Fruit fly (Drosophila melanogaster) whole organism, prepupa: ENCODE results near the gene CG17242.

Experiments used
- Blimp-1 ChIP-seq: fragments of 200-800 bp; sonication (Bioruptor generic); optimal IDR thresholded peaks from 3 replicates; lab custom pipeline; 2017; ENCODE audit warnings: missing biosample characterization, missing genetic modification characterization, mild to moderate bottlenecking, moderate library complexity, missing genetic modification reagents
- CG10631 ChIP-seq: fragments of 200-800 bp; sonication (Bioruptor generic); optimal IDR thresholded peaks from 2 replicates; lab custom pipeline; 2016; ENCODE audit warnings: missing biosample characterization, missing genetic modification characterization
- CG10669 ChIP-seq: fragments of 200-800 bp; sonication (Bioruptor generic); optimal IDR thresholded peaks from 3 replicates; lab custom pipeline; 2018; ENCODE audit warnings: missing biosample characterization, mild to moderate bottlenecking, missing genetic modification characterization, moderate library complexity
- CG11294 ChIP-seq: fragments of 200-800 bp; sonication (Bioruptor generic); IDR thresholded peaks from 2 replicates; pipeline ENCODE4 v1.3.6; 2022; ENCODE audit warnings: missing biosample characterization, missing genetic modification characterization
- CG11762 ChIP-seq: fragments of 200-800 bp; sonication (Bioruptor generic); optimal IDR thresholded peaks from 3 replicates; lab custom pipeline; 2016; ENCODE audit warnings: missing biosample characterization, missing genetic modification characterization; ENCODE audit not compliant: insufficient read depth
- CG11902 ChIP-seq: fragments of 200-800 bp; sonication (Bioruptor generic); optimal IDR thresholded peaks from 3 replicates; lab custom pipeline; 2016; ENCODE audit warnings: missing biosample characterization, missing genetic modification characterization
- CG15336 ChIP-seq: fragments of 200-800 bp; sonication (Bioruptor generic); IDR thresholded peaks from 2 replicates; pipeline ENCODE4 v1.3.6; 2022; ENCODE audit warnings: missing biosample characterization, missing genetic modification characterization
- CG1621 ChIP-seq: fragments of 200-800 bp; sonication (Bioruptor generic); optimal IDR thresholded peaks from 3 replicates; lab custom pipeline; 2018; ENCODE audit warnings: missing biosample characterization, mild to moderate bottlenecking, missing genetic modification characterization
- CG16779 ChIP-seq: fragments of 200-800 bp; sonication (Bioruptor generic); optimal IDR thresholded peaks from 3 replicates; lab custom pipeline; 2017; ENCODE audit warnings: missing biosample characterization, mild to moderate bottlenecking, missing genetic modification characterization
- CG3032 ChIP-seq: fragments of 200-800 bp; optimal IDR thresholded peaks from 2 replicates; lab custom pipeline; 2019; ENCODE audit warnings: missing biosample characterization, mild to moderate bottlenecking, missing genetic modification characterization, moderate library complexity
- CG31627 ChIP-seq: fragments of 200-800 bp; sonication (Bioruptor generic); optimal IDR thresholded peaks from 3 replicates; lab custom pipeline; 2016; ENCODE audit warnings: missing biosample characterization, missing genetic modification characterization
- CG34406 ChIP-seq: fragments of 200-800 bp; sonication (Bioruptor generic); optimal IDR thresholded peaks from 3 replicates; lab custom pipeline; 2016; ENCODE audit warnings: missing biosample characterization, missing genetic modification characterization
- CG3919 ChIP-seq: fragments of 200-800 bp; sonication (Bioruptor generic); optimal IDR thresholded peaks from 3 replicates; lab custom pipeline; 2016; ENCODE audit warnings: missing biosample characterization, missing genetic modification characterization
- CG6163 ChIP-seq: fragments of 200-800 bp; sonication (Bioruptor generic); IDR thresholded peaks from 3 replicates; pipeline ENCODE4 v1.3.6; 2022; ENCODE audit warnings: missing biosample characterization, missing genetic modification characterization
- CG6276 ChIP-seq: fragments of 200-800 bp; sonication (Bioruptor generic); optimal IDR thresholded peaks from 2 replicates; lab custom pipeline; 2017; ENCODE audit warnings: missing biosample characterization, mild to moderate bottlenecking, missing genetic modification characterization
- CG6792 ChIP-seq: fragments of 200-800 bp; sonication (Bioruptor generic); optimal IDR thresholded peaks from 3 replicates; lab custom pipeline; 2016; ENCODE audit warnings: missing biosample characterization, missing genetic modification characterization
- CG6854 ChIP-seq: fragments of 200-800 bp; sonication (Bioruptor generic); optimal IDR thresholded peaks from 2 replicates; lab custom pipeline; 2017; ENCODE audit warnings: missing biosample characterization, mild to moderate bottlenecking, missing genetic modification characterization
- CG7368 ChIP-seq: fragments of 200-800 bp; sonication (Bioruptor generic); optimal IDR thresholded peaks from 3 replicates; lab custom pipeline; 2016; ENCODE audit warnings: missing biosample characterization, missing genetic modification characterization
- CG8119 ChIP-seq: fragments of 200-800 bp; sonication (Bioruptor generic); IDR thresholded peaks from 3 replicates; pipeline ENCODE4 v1.3.6; 2022; ENCODE audit warnings: missing biosample characterization, missing genetic modification characterization
- CG8319 ChIP-seq: fragments of 200-800 bp; sonication (Bioruptor generic); optimal IDR thresholded peaks from 3 replicates; lab custom pipeline; 2016; ENCODE audit warnings: missing biosample characterization, missing genetic modification characterization
- CG8632 ChIP-seq: fragments of 200-800 bp; sonication (Bioruptor generic); optimal IDR thresholded peaks from 3 replicates; lab custom pipeline; 2016; ENCODE audit warnings: missing biosample characterization, missing genetic modification characterization
- CG9139 ChIP-seq: fragments of 200-800 bp; sonication (Bioruptor generic); optimal IDR thresholded peaks from 3 replicates; lab custom pipeline; 2017; ENCODE audit warnings: missing biosample characterization, mild to moderate bottlenecking, missing genetic modification characterization
- Eip75B ChIP-seq: fragments of 200-800 bp; sonication (Bioruptor generic); optimal IDR thresholded peaks from 3 replicates; lab custom pipeline; 2016; ENCODE audit warnings: missing biosample characterization, missing genetic modification characterization
- Eip93F ChIP-seq: fragments of 200-800 bp; sonication (Bioruptor generic); optimal IDR thresholded peaks from 2 replicates; lab custom pipeline; 2016; ENCODE audit warnings: missing biosample characterization, mild to moderate bottlenecking, missing genetic modification characterization
- Ets96B ChIP-seq: fragments of 200-800 bp; optimal IDR thresholded peaks from 2 replicates; lab custom pipeline; 2019; ENCODE audit warnings: missing biosample characterization, mild to moderate bottlenecking, missing genetic modification characterization, moderate library complexity
- Gug ChIP-seq: fragments of 200-800 bp; sonication (Bioruptor generic); IDR thresholded peaks from 2 replicates; pipeline ENCODE4 v1.3.6; 2022; ENCODE audit warnings: missing biosample characterization, missing genetic modification characterization
- Hr38 ChIP-seq: sonication (Bioruptor generic); optimal IDR thresholded peaks from 2 replicates; lab custom pipeline; 2016; ENCODE audit warnings: missing biosample characterization, missing genetic modification characterization
- Hr39 ChIP-seq: fragments of 200-800 bp; sonication (Bioruptor generic); optimal IDR thresholded peaks from 2 replicates; lab custom pipeline; 2016; ENCODE audit warnings: missing biosample characterization, missing genetic modification characterization
- Hr4 ChIP-seq: fragments of 200-800 bp; sonication (Bioruptor generic); optimal IDR thresholded peaks from 3 replicates; lab custom pipeline; 2016; ENCODE audit warnings: missing biosample characterization, missing genetic modification characterization
- Met ChIP-seq: fragments of 200-800 bp; sonication (Bioruptor generic); optimal IDR thresholded peaks from 3 replicates; lab custom pipeline; 2016; ENCODE audit warnings: missing biosample characterization, missing genetic modification characterization
- OdsH ChIP-seq: fragments of 200-800 bp; sonication (Bioruptor generic); optimal IDR thresholded peaks from 3 replicates; lab custom pipeline; 2016; ENCODE audit warnings: missing biosample characterization, missing genetic modification characterization
- Smox ChIP-seq: fragments of 200-800 bp; sonication (Bioruptor generic); optimal IDR thresholded peaks from 3 replicates; lab custom pipeline; 2016; ENCODE audit warnings: missing biosample characterization, missing genetic modification characterization
- Sox14 ChIP-seq: fragments of 200-800 bp; sonication (Bioruptor generic); optimal IDR thresholded peaks from 3 replicates; lab custom pipeline; 2016; ENCODE audit warnings: missing biosample characterization, missing genetic modification characterization
- Sox15 ChIP-seq: fragments of 200-800 bp; sonication (Bioruptor generic); optimal IDR thresholded peaks from 3 replicates; lab custom pipeline; 2016; ENCODE audit warnings: missing biosample characterization, missing genetic modification characterization
- achi ChIP-seq: fragments of 200-800 bp; sonication (Bioruptor generic); optimal IDR thresholded peaks from 3 replicates; lab custom pipeline; 2016; ENCODE audit warnings: missing biosample characterization, missing genetic modification characterization
- acj6 ChIP-seq: fragments of 200-800 bp; sonication (Bioruptor generic); optimal IDR thresholded peaks from 3 replicates; lab custom pipeline; 2016; ENCODE audit warnings: missing biosample characterization, missing genetic modification characterization
- cyc ChIP-seq: fragments of 200-800 bp; sonication (Bioruptor generic); optimal IDR thresholded peaks from 3 replicates; lab custom pipeline; 2016; ENCODE audit warnings: missing biosample characterization, missing genetic modification characterization
- dsx ChIP-seq: fragments of 200-800 bp; optimal IDR thresholded peaks from 3 replicates; lab custom pipeline; 2019; ENCODE audit warnings: missing biosample characterization, mild to moderate bottlenecking, missing genetic modification characterization, moderate library complexity; ENCODE audit not compliant: poor library complexity, severe bottlenecking
- eg ChIP-seq: fragments of 200-800 bp; sonication (Bioruptor generic); IDR thresholded peaks from 3 replicates; pipeline ENCODE4 v1.3.6; 2022; ENCODE audit warnings: missing biosample characterization, missing genetic modification characterization
- esn ChIP-seq: fragments of 200-800 bp; sonication (Bioruptor generic); optimal IDR thresholded peaks from 2 replicates; lab custom pipeline; 2016; ENCODE audit warnings: missing biosample characterization, mild to moderate bottlenecking, missing genetic modification characterization, moderate library complexity
- fd59A ChIP-seq: fragments of 200-800 bp; sonication (Bioruptor generic); optimal IDR thresholded peaks from 2 replicates; lab custom pipeline; 2017; ENCODE audit warnings: missing biosample characterization, mild to moderate bottlenecking, missing genetic modification characterization, missing genetic modification reagents
- fd85E ChIP-seq: fragments of 200-800 bp; sonication (Bioruptor generic); optimal IDR thresholded peaks from 3 replicates; lab custom pipeline; 2016; ENCODE audit warnings: missing biosample characterization, missing genetic modification characterization
- fkh ChIP-seq: fragments of 200-800 bp; sonication (Bioruptor generic); optimal IDR thresholded peaks from 3 replicates; lab custom pipeline; 2017; ENCODE audit warnings: missing biosample characterization, mild to moderate bottlenecking, missing genetic modification characterization, moderate library complexity
- lz ChIP-seq: fragments of 200-800 bp; sonication (Bioruptor generic); optimal IDR thresholded peaks from 3 replicates; lab custom pipeline; 2016; ENCODE audit warnings: missing biosample characterization, missing genetic modification characterization
- net ChIP-seq: fragments of 200-800 bp; sonication (Bioruptor generic); optimal IDR thresholded peaks from 3 replicates; lab custom pipeline; 2016; ENCODE audit warnings: missing biosample characterization, missing genetic modification characterization
- salr ChIP-seq, 2 experiments: fragments of 200-800 bp; sonication (Bioruptor generic); optimal IDR thresholded peaks; 3 replicates each; lab custom pipeline; 2016 to 2018; ENCODE audit warnings: missing biosample characterization in 2 of 2, missing genetic modification characterization in 2 of 2, mild to moderate bottlenecking in 1 of 2
- spab ChIP-seq: fragments of 200-800 bp; sonication (Bioruptor generic); optimal IDR thresholded peaks from 2 replicates; lab custom pipeline; 2017; ENCODE audit warnings: missing biosample characterization, mild to moderate bottlenecking, missing genetic modification characterization, missing genetic modification reagents
- ss ChIP-seq, 2 experiments: fragments of 200-800 bp; sonication (Bioruptor generic); optimal IDR thresholded peaks; 2 replicates in 1 of 2; 3 replicates in 1 of 2; lab custom pipeline; 2017 to 2018; ENCODE audit warnings: mild to moderate bottlenecking in 2 of 2, missing biosample characterization in 2 of 2, missing genetic modification characterization in 2 of 2, moderate library complexity in 1 of 2
- topi ChIP-seq: fragments of 200-800 bp; sonication (Bioruptor generic); optimal IDR thresholded peaks from 3 replicates; lab custom pipeline; 2016; ENCODE audit warnings: missing biosample characterization, missing genetic modification characterization

The CG17242 gene

DNA sequence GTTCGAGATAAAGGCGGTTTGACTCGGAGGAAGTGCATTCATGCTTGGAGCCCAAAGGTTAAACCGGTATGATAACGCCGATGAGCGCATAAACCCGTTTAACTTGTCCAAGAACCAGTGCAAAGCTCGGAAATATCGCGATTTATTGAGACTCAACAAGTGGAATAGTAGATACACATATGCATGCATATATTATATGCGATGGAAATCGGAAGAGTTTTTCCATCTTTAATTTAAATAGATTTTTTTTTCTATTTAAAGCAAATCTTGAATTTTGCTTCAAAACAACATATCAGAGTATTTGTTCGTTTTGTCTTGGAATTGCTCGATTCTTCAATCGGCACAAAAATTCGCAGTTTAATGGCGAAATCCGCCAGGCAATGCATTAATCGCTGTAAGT, 46.6 kb downstream of the CG17242 start (continued):
- TF ChIP-seq CG11294, result no peak
- TF ChIP-seq Hr39 (GFP tag; lab: Kevin White, UChicago), result no peak
- no peak for TF ChIP-seq Sox14 (GFP tag; lab: Kevin White, UChicago)
- no peak for TF ChIP-seq Sox15
- TF ChIP-seq acj6, result no peak
- TF ChIP-seq CG34406 (GFP tag; lab: Kevin White, UChicago), result no peak
- TF ChIP-seq CG6792 (GFP tag; lab: Kevin White, UChicago), result no peak
- TF ChIP-seq CG7368 (GFP tag; lab: Kevin White, UChicago), result no peak
- TF ChIP-seq esn, result no peak
- 0 out of 3 replicates have a peak, but pooled peaks have one; percentile 38 for TF ChIP-seq eg (GFP tag; lab: Robert Waterston, UW)

DNA sequence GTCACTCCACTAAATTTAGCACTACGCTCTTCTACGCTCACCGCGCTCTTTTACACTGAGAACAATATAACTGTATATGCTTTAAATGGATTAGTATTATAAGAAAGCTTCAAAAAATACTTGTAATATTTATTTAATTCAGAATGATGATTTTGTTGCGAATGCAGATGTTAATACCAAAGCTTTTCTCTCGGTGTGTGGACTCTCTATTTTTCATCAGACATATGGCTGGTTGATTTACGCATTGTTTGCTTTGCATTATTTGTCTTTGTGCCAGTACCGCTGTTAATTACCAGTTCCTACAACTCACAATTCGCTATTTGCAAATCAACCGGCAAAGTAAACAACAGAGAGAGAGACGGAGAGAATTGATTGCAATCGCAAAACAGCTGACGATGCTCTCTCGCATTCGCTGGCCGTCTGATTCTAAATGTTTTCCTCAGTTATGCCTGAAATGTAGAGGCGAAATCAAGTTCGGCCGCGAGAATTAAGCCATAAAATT, 47.2 kb downstream of the CG17242 start:
- peak; percentile 94 for TF ChIP-seq fkh
- peak; percentile 99 for TF ChIP-seq CG10669 (GFP tag; lab: Kevin White, UChicago)
- peak; percentile 95 for TF ChIP-seq Eip93F
- TF ChIP-seq topi (GFP tag; lab: Kevin White, UChicago), result peak; percentile 98
- TF ChIP-seq achi (GFP tag; lab: Kevin White, UChicago), result peak; percentile 98
- peak; percentile 99 for TF ChIP-seq fd59A
- TF ChIP-seq Sox15, result peak; percentile 95
- TF ChIP-seq Smox (GFP tag; lab: Kevin White, UChicago), result peak; percentile 97
- TF ChIP-seq lz (GFP tag; lab: Kevin White, UChicago), result peak; percentile 98
- peak; percentile 99 for TF ChIP-seq Eip75B (GFP tag; lab: Kevin White, UChicago)
- TF ChIP-seq CG11762 (GFP tag; lab: Kevin White, UChicago), result peak; percentile 97
- peak; percentile 98 for TF ChIP-seq dsx (GFP tag; lab: Kevin White, UChicago)
- peak; percentile 94 for TF ChIP-seq fd85E (GFP tag; lab: Kevin White, UChicago)
- TF ChIP-seq CG31627 (GFP tag; lab: Kevin White, UChicago), result peak; percentile 97
- peak; percentile 98 for TF ChIP-seq CG8319 (GFP tag; lab: Kevin White, UChicago)
- peak; percentile 100 for TF ChIP-seq CG6163 (GFP tag; lab: Robert Waterston, UW)
- TF ChIP-seq cyc (GFP tag; lab: Kevin White, UChicago), result peak; percentile 97
- TF ChIP-seq CG9139, result peak; percentile 97
- TF ChIP-seq CG6792 (GFP tag; lab: Kevin White, UChicago), result peak; percentile 99
- TF ChIP-seq esn, result peak; percentile 99
- TF ChIP-seq Gug (GFP tag; lab: Robert Waterston, UW), result peak; percentile 99
- TF ChIP-seq CG34406 (GFP tag; lab: Kevin White, UChicago), result peak; percentile 99
- peak; percentile 99 for TF ChIP-seq OdsH (GFP tag; lab: Kevin White, UChicago)
- TF ChIP-seq salr (GFP tag; optimal IDR thresholded peaks at IDR 0.05; lab: Kevin White, UChicago), result peak; percentile 98 to 99
- TF ChIP-seq Hr38 (GFP tag; lab: Kevin White, UChicago), result peak; percentile 85
- peak; percentile 99 for TF ChIP-seq Sox14 (GFP tag; lab: Kevin White, UChicago)
- TF ChIP-seq Blimp-1 (GFP tag; lab: Kevin White, UChicago), result peak; percentile 87
- TF ChIP-seq Ets96B (tag; lab: Kevin White, UChicago), result peak; percentile 98
- peak; percentile 98 for TF ChIP-seq CG3032
- TF ChIP-seq Hr4 (GFP tag; lab: Kevin White, UChicago), result peak; percentile 100
- peak; percentile 99 for TF ChIP-seq CG3919 (GFP tag; lab: Kevin White, UChicago)
- TF ChIP-seq CG15336 (GFP tag; lab: Robert Waterston, UW), result peak; percentile 100
- peak; percentile 99 for TF ChIP-seq net (GFP tag; lab: Kevin White, UChicago)
- TF ChIP-seq Met (GFP tag; lab: Kevin White, UChicago), result peak; percentile 99
- peak; percentile 99 for TF ChIP-seq CG8632 (GFP tag; lab: Kevin White, UChicago)
- TF ChIP-seq CG8119 (GFP tag; lab: Robert Waterston, UW), result peak; percentile 100
- TF ChIP-seq CG10631 (GFP tag; lab: Kevin White, UChicago), result peak; percentile 99
- peak; percentile 85 for TF ChIP-seq CG6854 (GFP tag; lab: Kevin White, UChicago)
- TF ChIP-seq CG16779, result peak; percentile 98
- TF ChIP-seq CG11902 (GFP tag; lab: Kevin White, UChicago), result peak; percentile 95
- TF ChIP-seq CG1621 (tag; lab: Kevin White, UChicago), result peak; percentile 98
- TF ChIP-seq ss (GFP tag; optimal IDR thresholded peaks at IDR 0.05; lab: Kevin White, UChicago), result peak; percentile 97 to 99
- TF ChIP-seq spab (GFP tag; lab: Kevin White, UChicago), result peak; percentile 99
- peak; percentile 99 for TF ChIP-seq CG11294
- TF ChIP-seq CG6276 (GFP tag; lab: Kevin White, UChicago), result peak; percentile 97
